Worm (Caenorhabditis elegans) whole organism, late embryonic: ENCODE data around the gene gnrr-5.

Experiments used
- K02D7.2 ChIP-seq: sonication (generic microtip); optimal IDR thresholded peaks from 2 replicates; lab custom pipeline; 2017; ENCODE audit warnings: mild to moderate bottlenecking, missing genetic modification characterization, missing compliant biosample characterization
- Y22D7AL.16 ChIP-seq: sonication (generic microtip); optimal IDR thresholded peaks from 2 replicates; lab custom pipeline; 2016; ENCODE audit warnings: missing genetic modification characterization, missing compliant biosample characterization
- ama-1 ChIP-seq: fragments of 150-350 bp; optimal IDR thresholded peaks from 2 replicates; lab custom pipeline; 2014
- ceh-19 ChIP-seq: fragments of 200-800 bp; sonication (Bioruptor generic); optimal IDR thresholded peaks from 2 replicates; lab custom pipeline; 2018; ENCODE audit warnings: mild to moderate bottlenecking, missing genetic modification characterization, missing compliant biosample characterization
- ceh-2 ChIP-seq: sonication (generic microtip); optimal IDR thresholded peaks from 2 replicates; lab custom pipeline; 2016; ENCODE audit warnings: missing genotype, missing genetic modification characterization, missing compliant biosample characterization
- ceh-22 ChIP-seq: sonication (generic microtip); optimal IDR thresholded peaks from 2 replicates; lab custom pipeline; 2017; ENCODE audit warnings: missing biosample characterization, missing genetic modification characterization
- ceh-24 ChIP-seq: sonication (generic microtip); optimal IDR thresholded peaks from 2 replicates; lab custom pipeline; 2016; ENCODE audit warnings: mild to moderate bottlenecking, missing genetic modification characterization, missing compliant biosample characterization
- ceh-30 ChIP-seq: fragments of 150-350 bp; optimal IDR thresholded peaks from 2 replicates; lab custom pipeline; 2014; ENCODE audit warnings: missing biosample characterization, missing genetic modification characterization
- ceh-34 ChIP-seq: sonication (generic microtip); optimal IDR thresholded peaks from 2 replicates; lab custom pipeline; 2016; ENCODE audit warnings: mild to moderate bottlenecking, missing genetic modification characterization, missing compliant biosample characterization
- ceh-9 ChIP-seq: sonication (generic microtip); optimal IDR thresholded peaks from 2 replicates; lab custom pipeline; 2016; ENCODE audit warnings: mild to moderate bottlenecking, missing genetic modification characterization, inconsistent platforms, missing compliant biosample characterization
- che-1 ChIP-seq: sonication (generic microtip); optimal IDR thresholded peaks from 2 replicates; lab custom pipeline; 2016; ENCODE audit warnings: mild to moderate bottlenecking, missing genetic modification characterization, missing compliant biosample characterization
- dmd-4 ChIP-seq: sonication (generic microtip); optimal IDR thresholded peaks from 2 replicates; lab custom pipeline; 2016; ENCODE audit warnings: borderline replicate concordance, missing genetic modification characterization, missing compliant biosample characterization
- elt-4 ChIP-seq: sonication (generic microtip); optimal IDR thresholded peaks from 2 replicates; lab custom pipeline; 2016; ENCODE audit warnings: missing genetic modification characterization, missing compliant biosample characterization
- ets-4 ChIP-seq: sonication (generic microtip); optimal IDR thresholded peaks from 2 replicates; lab custom pipeline; 2016; ENCODE audit warnings: missing genetic modification characterization, missing compliant biosample characterization
- eyg-1 ChIP-seq: sonication (generic microtip); optimal IDR thresholded peaks from 2 replicates; lab custom pipeline; 2016; ENCODE audit warnings: missing genotype, missing genetic modification characterization, missing compliant biosample characterization
- fax-1 ChIP-seq: sonication (generic microtip); optimal IDR thresholded peaks from 2 replicates; lab custom pipeline; 2016; ENCODE audit warnings: missing genotype, missing genetic modification characterization, missing compliant biosample characterization
- gmeb-2 ChIP-seq: sonication (generic microtip); optimal IDR thresholded peaks from 2 replicates; lab custom pipeline; 2016; ENCODE audit warnings: missing genetic modification characterization, inconsistent platforms, missing compliant biosample characterization
- hlh-13 ChIP-seq: fragments of 200-800 bp; sonication (Bioruptor generic); optimal IDR thresholded peaks from 2 replicates; lab custom pipeline; 2018; ENCODE audit warnings: mild to moderate bottlenecking, missing genetic modification characterization, missing compliant biosample characterization
- hlh-15 ChIP-seq: sonication (generic microtip); optimal IDR thresholded peaks from 2 replicates; lab custom pipeline; 2016; ENCODE audit warnings: missing genetic modification characterization, missing compliant biosample characterization
- hlh-6 ChIP-seq: sonication (generic microtip); optimal IDR thresholded peaks from 2 replicates; lab custom pipeline; 2016; ENCODE audit warnings: missing genotype, missing genetic modification characterization, missing compliant biosample characterization
- lin-11 ChIP-seq: fragments of 200-800 bp; sonication (Bioruptor generic); optimal IDR thresholded peaks from 2 replicates; lab custom pipeline; 2018; ENCODE audit warnings: mild to moderate bottlenecking, missing genetic modification characterization, missing compliant biosample characterization
- nhr-11 ChIP-seq: fragments of 150-350 bp; optimal IDR thresholded peaks from 2 replicates; lab custom pipeline; 2014; ENCODE audit warnings: missing biosample characterization, missing genetic modification characterization
- nhr-232 ChIP-seq: sonication (generic microtip); optimal IDR thresholded peaks from 2 replicates; lab custom pipeline; 2016; ENCODE audit warnings: missing genetic modification characterization, missing compliant biosample characterization
- npax-4 ChIP-seq: sonication (generic microtip); optimal IDR thresholded peaks from 2 replicates; lab custom pipeline; 2016; ENCODE audit warnings: missing genetic modification characterization, missing compliant biosample characterization
- odd-2 ChIP-seq: sonication (generic microtip); optimal IDR thresholded peaks from 2 replicates; lab custom pipeline; 2017; ENCODE audit warnings: antibody characterized with exemption, mild to moderate bottlenecking, missing genetic modification characterization, missing compliant biosample characterization
- pat-9 ChIP-seq: fragments of 200-800 bp; sonication (Bioruptor generic); optimal IDR thresholded peaks from 2 replicates; lab custom pipeline; 2018; ENCODE audit warnings: mild to moderate bottlenecking, missing genetic modification characterization, moderate library complexity, missing compliant biosample characterization
- pax-1 ChIP-seq: fragments of 150-350 bp; optimal IDR thresholded peaks from 2 replicates; lab custom pipeline; 2014; ENCODE audit warnings: missing biosample characterization, missing genetic modification characterization
- pha-4 ChIP-seq: fragments of 150-350 bp; optimal IDR thresholded peaks from 2 replicates; lab custom pipeline; 2018; ENCODE audit warnings: missing biosample characterization, missing genetic modification reagents, missing genetic modification characterization
- pqm-1 ChIP-seq: sonication (generic microtip); optimal IDR thresholded peaks from 2 replicates; lab custom pipeline; 2016; ENCODE audit warnings: missing genetic modification characterization, missing compliant biosample characterization
- ref-2 ChIP-seq: sonication (generic microtip); optimal IDR thresholded peaks from 2 replicates; lab custom pipeline; 2016; ENCODE audit warnings: missing genetic modification characterization, missing compliant biosample characterization
- sox-2 ChIP-seq: fragments of 200-800 bp; sonication (Bioruptor generic); IDR thresholded peaks from 2 replicates; pipeline ENCODE4 v1.3.6; 2022; ENCODE audit warnings: missing genetic modification reagents, missing genetic modification characterization, missing compliant biosample characterization
- tbx-2 ChIP-seq: sonication (generic microtip); optimal IDR thresholded peaks from 2 replicates; lab custom pipeline; 2016; ENCODE audit warnings: missing genetic modification characterization, missing compliant biosample characterization
- tbx-7 ChIP-seq: sonication (generic microtip); optimal IDR thresholded peaks from 2 replicates; lab custom pipeline; 2016; ENCODE audit warnings: missing genotype, missing genetic modification characterization, missing compliant biosample characterization
- unc-3 ChIP-seq, 2 experiments: fragments of 200-800 bp in 1 of 2; sonication (Bioruptor generic) in 1 of 2; sonication (generic microtip) in 1 of 2; conservative IDR thresholded peaks in 1 of 2; optimal IDR thresholded peaks in 1 of 2; 2 replicates each; pipeline versions ENCODE4 v1.3.6 to Lab custom; 2016 to 2022; ENCODE audit warnings: missing compliant biosample characterization in 2 of 2, missing genetic modification characterization in 2 of 2, missing genetic modification reagents in 1 of 2
- unc-86 ChIP-seq: sonication (generic microtip); optimal IDR thresholded peaks from 2 replicates; lab custom pipeline; 2016; ENCODE audit warnings: missing genetic modification characterization, missing compliant biosample characterization
- zip-5 ChIP-seq: sonication (generic microtip); optimal IDR thresholded peaks from 2 replicates; lab custom pipeline; 2016; ENCODE audit warnings: missing genetic modification characterization, missing compliant biosample characterization

Gene gnrr-5

ce11 chrV:4418116-4418515 is 36.4 kb downstream of the gnrr-5 start, which contains the start of gene Y47D7A.6:
Gene Y47D7A.6 (minus strand): TSS chrV:4418216.
- TF ChIP-seq odd-2 (tag; lab: Kevin White, UChicago) (no peak), ama-1 (lab: Kevin White, UChicago) (no peak), lin-11 (tag; lab: Kevin White, UChicago) (no peak), nhr-11 (tag; lab: Kevin White, UChicago) (no peak)

DNA sequence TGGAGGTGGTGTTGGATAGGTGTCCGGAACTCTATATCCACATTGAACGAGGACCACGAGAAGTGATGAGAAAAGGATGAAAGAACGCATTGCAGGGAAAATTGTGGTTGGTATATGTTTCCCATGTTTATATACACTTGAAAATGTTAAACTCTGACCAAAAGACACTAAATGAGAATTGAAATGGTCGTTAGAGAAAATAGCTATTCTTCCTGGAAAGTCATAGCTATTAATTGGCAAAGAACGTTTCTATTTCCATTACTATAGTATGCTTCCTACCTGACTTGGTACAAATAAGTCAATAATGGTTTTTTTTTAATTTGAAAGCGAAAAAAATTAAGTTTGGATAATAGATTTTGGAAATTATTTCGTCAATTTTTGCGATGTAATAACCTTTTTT is 37.8 kb downstream of the gnrr-5 start, which contains the start of gene Y47D7A.18:
Gene Y47D7A.18, minus strand, starts transcription at position 101 of the 400 bp plus-strand sequence.
- TF ChIP-seq fax-1 (no peak), pqm-1 (no peak), ceh-19 (GFP tag; lab: Kevin White, UChicago) (no peak), hlh-15 (tag; lab: Kevin White, UChicago) (no peak), ceh-34 (no peak), tbx-7 (tag; lab: Kevin White, UChicago) (no peak), ceh-22 (tag; lab: Kevin White, UChicago) (no peak), dmd-4 (tag; lab: Kevin White, UChicago) (no peak), unc-86 (tag; lab: Kevin White, UChicago) (no peak)

DNA sequence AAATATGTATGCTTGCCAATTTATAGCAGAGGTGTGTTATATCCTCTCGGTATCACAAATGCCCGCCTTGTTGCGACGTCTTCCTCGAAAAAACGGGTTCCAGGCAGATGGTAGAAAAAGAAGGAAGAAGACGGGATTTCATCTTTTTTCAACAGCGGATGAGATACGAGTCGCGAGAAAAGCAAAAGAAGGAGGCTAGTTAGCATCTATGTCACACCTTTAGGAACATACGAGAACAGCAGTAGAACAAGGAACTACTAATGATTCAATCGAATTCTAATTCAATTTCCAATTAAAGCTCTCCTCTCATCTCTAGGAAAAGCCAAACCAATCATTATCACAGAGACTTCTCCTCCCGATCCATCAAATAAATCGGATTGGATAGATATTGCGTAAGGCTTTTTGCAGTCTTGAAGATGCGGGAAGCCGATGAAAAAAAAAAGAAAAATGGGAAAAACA is 39.9 kb downstream of the gnrr-5 start, which contains the start of gene grl-5:
Gene grl-5, minus strand, starts transcription at position 51 of the 459 bp plus-strand sequence.
- no peak for TF ChIP-seq pat-9
- TF ChIP-seq K02D7.2 (tag; lab: Kevin White, UChicago): no peak
- no peak for TF ChIP-seq lin-11 (tag; lab: Kevin White, UChicago)
- TF ChIP-seq odd-2 (tag; lab: Kevin White, UChicago): no peak
- TF ChIP-seq zip-5 (tag; lab: Kevin White, UChicago): no peak
- no peak for TF ChIP-seq unc-86 (tag; lab: Kevin White, UChicago)
- TF ChIP-seq ceh-22 (tag; lab: Kevin White, UChicago): no peak
- no peak for TF ChIP-seq tbx-7 (tag; lab: Kevin White, UChicago)
- TF ChIP-seq ceh-24 (tag; lab: Kevin White, UChicago): no peak
- no peak for TF ChIP-seq che-1 (tag; lab: Kevin White, UChicago)
- TF ChIP-seq ets-4 (tag; lab: Kevin White, UChicago): no peak
- TF ChIP-seq pha-4 (tag; lab: Kevin White, UChicago): no peak
- no peak for TF ChIP-seq gmeb-2 (tag; lab: Kevin White, UChicago)

ce11 chrV:4411714-4412113 is 42.8 kb downstream of the gnrr-5 start, which contains the start of gene Y47D7A.17:
Gene Y47D7A.17 (minus strand): TSS chrV:4411814.
- no peak for TF ChIP-seq pat-9
- no peak for TF ChIP-seq sox-2
- TF ChIP-seq unc-3 (GFP tag; conservative IDR thresholded peaks at IDR 0.05; lab: Robert Waterston, UW): no peak
- TF ChIP-seq unc-3 (tag; optimal IDR thresholded peaks at IDR 0.05; lab: Kevin White, UChicago): no peak

DNA sequence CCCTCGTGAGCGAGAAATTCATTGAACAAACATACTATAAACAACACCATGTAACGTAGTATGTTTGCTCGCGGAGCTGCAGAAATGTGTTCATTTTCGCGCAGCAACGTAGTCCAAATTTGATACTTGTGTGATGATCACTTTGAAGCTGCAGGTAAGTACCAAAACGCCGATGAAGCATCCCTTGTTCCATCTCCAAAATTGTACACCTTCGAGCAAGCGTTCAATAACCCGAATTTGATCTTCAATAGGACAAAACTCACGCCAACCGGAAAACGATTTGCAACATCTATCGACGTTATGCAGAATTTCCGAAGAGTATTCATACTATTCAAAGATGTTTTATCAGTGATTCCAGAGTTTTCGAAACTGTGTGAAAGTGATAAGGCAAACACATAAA is 43.9 kb downstream of the gnrr-5 start, which contains the start of gene Y47D7A.3:
Gene Y47D7A.3, plus strand, starts transcription at position 301 of the 400 bp plus-strand sequence.
- TF ChIP-seq dmd-4 (tag; lab: Kevin White, UChicago) (no peak), hlh-15 (tag; lab: Kevin White, UChicago) (no peak), nhr-11 (tag; lab: Kevin White, UChicago) (no peak), pha-4 (tag; lab: Kevin White, UChicago) (no peak), hlh-6 (tag; lab: Kevin White, UChicago) (no peak), ceh-34 (no peak), nhr-232 (tag; lab: Kevin White, UChicago) (no peak), tbx-2 (no peak), Y22D7AL.16 (tag; lab: Kevin White, UChicago) (no peak), ceh-30 (tag; lab: Kevin White, UChicago) (no peak), hlh-13 (GFP tag; lab: Kevin White, UChicago) (no peak)

DNA sequence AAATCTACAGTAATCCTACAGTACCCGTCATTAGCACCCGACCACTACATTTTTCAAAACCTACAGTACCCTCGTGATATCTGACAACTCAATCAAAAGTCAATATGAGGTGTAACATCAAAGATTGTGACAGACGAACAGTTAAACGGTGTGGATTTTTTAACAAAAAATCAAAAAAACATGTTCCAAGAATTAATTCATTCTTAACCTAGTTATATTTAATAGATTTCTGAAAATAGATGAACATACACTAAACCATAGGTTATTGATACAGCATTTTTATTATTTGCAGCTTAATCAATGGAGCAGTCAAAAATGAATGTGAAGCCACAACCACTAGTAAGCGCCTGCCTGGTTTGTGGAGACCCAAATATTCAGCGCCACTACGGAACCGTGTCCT is 47.0 kb downstream of the gnrr-5 start, which contains the start of gene nhr-118:
Gene nhr-118, plus strand, starts transcription at position 301 of the 400 bp plus-strand sequence.
- TF ChIP-seq npax-4 (tag; lab: Kevin White, UChicago): no peak
- no peak for TF ChIP-seq elt-4 (tag; lab: Kevin White, UChicago)
- no peak for TF ChIP-seq pha-4 (tag; lab: Kevin White, UChicago)
- no peak for TF ChIP-seq eyg-1
- TF ChIP-seq ceh-30 (tag; lab: Kevin White, UChicago): no peak
- TF ChIP-seq K02D7.2 (tag; lab: Kevin White, UChicago): no peak
- TF ChIP-seq gmeb-2 (tag; lab: Kevin White, UChicago): no peak
- TF ChIP-seq ets-4 (tag; lab: Kevin White, UChicago): no peak
- no peak for TF ChIP-seq ceh-2 (tag; lab: Kevin White, UChicago)
- TF ChIP-seq tbx-7 (tag; lab: Kevin White, UChicago): no peak
- no peak for TF ChIP-seq pax-1 (tag; lab: Kevin White, UChicago)
- no peak for TF ChIP-seq ceh-22 (tag; lab: Kevin White, UChicago)
- no peak for TF ChIP-seq hlh-13 (GFP tag; lab: Kevin White, UChicago)
- TF ChIP-seq ref-2 (tag; lab: Kevin White, UChicago): no peak
- TF ChIP-seq ama-1 (lab: Kevin White, UChicago): no peak
- no peak for TF ChIP-seq lin-11 (tag; lab: Kevin White, UChicago)
- no peak for TF ChIP-seq ceh-9 (tag; lab: Kevin White, UChicago)
- TF ChIP-seq, all 69 proteins: peak for 0
